Worm (Caenorhabditis elegans): Measurements from ENCODE around the gene grl-19.
A peak's percentile ranks its signal among the peaks of the same experiment; 100 is the strongest.

The grl-19 gene

ce11 chrIV:252454-252853, at the start of gene grl-19:
Gene grl-19, minus strand, starts transcription at chrIV:252554.
- TF ChIP-seq pqm-1 (tag; optimal IDR thresholded peaks at IDR 0.05) (no peak), mml-1 (tag; optimal IDR thresholded peaks at IDR 0.05) (no peak), sea-2 (GFP tag; optimal IDR thresholded peaks at IDR 0.05) (no peak), ama-1 (optimal IDR thresholded peaks at IDR 0.05) (no peak), ceh-9 (tag; optimal IDR thresholded peaks at IDR 0.05) (no peak), elt-1 (tag; optimal IDR thresholded peaks at IDR 0.05) (no peak), unc-62 (GFP tag; optimal IDR thresholded peaks at IDR 0.05) (no peak), snpc-4 (tag; optimal IDR thresholded peaks at IDR 0.05) (no peak), eor-1 (tag; optimal IDR thresholded peaks at IDR 0.05) (no peak), nhr-28 (tag; optimal IDR thresholded peaks at IDR 0.05) (no peak), nhr-77 (tag; optimal IDR thresholded peaks at IDR 0.05) (no peak), ceh-28 (tag; optimal IDR thresholded peaks at IDR 0.05) (no peak), nhr-237 (tag; optimal IDR thresholded peaks at IDR 0.05) (no peak), nhr-76 (tag; optimal IDR thresholded peaks at IDR 0.05) (no peak), fkh-10 (GFP tag; optimal IDR thresholded peaks at IDR 0.05) (no peak), fkh-2 (tag; optimal IDR thresholded peaks at IDR 0.05) (no peak), lsy-12 (tag; optimal IDR thresholded peaks at IDR 0.05) (no peak)

- TF ChIP-seq nhr-67 (tag; optimal IDR thresholded peaks at IDR 0.05) (no peak), R02D3.7 (tag; optimal IDR thresholded peaks at IDR 0.05) (no peak), nhr-77 (tag; optimal IDR thresholded peaks at IDR 0.05) (no peak), sea-2 (GFP tag; optimal IDR thresholded peaks at IDR 0.05) (no peak), nhr-23 (tag; optimal IDR thresholded peaks at IDR 0.05) (no peak), egl-5 (tag; optimal IDR thresholded peaks at IDR 0.05) (no peak), lsy-12 (tag; optimal IDR thresholded peaks at IDR 0.05) (no peak), pqm-1 (tag; optimal IDR thresholded peaks at IDR 0.05) (no peak), lin-15B (tag; optimal IDR thresholded peaks at IDR 0.05) (no peak), ceh-28 (tag; optimal IDR thresholded peaks at IDR 0.05) (no peak)
Observed at ce11 chrIV:300307-300706, 48.0 kb upstream of the grl-19 start.

DNA sequence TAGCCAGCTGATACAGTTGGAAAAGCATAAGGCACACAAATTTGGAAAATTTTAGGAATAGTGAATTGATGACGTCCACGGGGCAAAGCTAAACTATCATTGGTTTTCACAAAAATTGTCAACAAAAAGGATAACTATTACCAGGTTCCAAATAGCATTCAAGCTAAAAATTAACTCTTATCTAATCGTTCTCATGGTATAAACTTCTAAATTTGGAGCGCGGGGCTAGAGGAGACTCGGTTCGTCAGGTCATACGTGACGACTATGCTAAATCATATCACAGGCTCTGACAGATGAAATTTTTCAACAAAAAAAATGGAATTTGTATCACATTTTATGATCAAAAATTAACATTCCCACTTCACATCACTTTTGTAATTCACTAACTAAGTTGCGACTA, 46.8 kb upstream of the grl-19 start:
- no peak for TF ChIP-seq ceh-16 (tag; optimal IDR thresholded peaks at IDR 0.05)
- no peak for TF ChIP-seq unc-62 (GFP tag; optimal IDR thresholded peaks at IDR 0.05)
- no peak for TF ChIP-seq fkh-2 (tag; optimal IDR thresholded peaks at IDR 0.05)
- no peak for TF ChIP-seq nhr-237 (tag; optimal IDR thresholded peaks at IDR 0.05)
- TF ChIP-seq fos-1 (tag; optimal IDR thresholded peaks at IDR 0.05) = no peak
- no peak for TF ChIP-seq egl-27 (tag; optimal IDR thresholded peaks at IDR 0.05)
- TF ChIP-seq fkh-10 (GFP tag; optimal IDR thresholded peaks at IDR 0.05) = no peak
- no peak for TF ChIP-seq nhr-77 (tag; optimal IDR thresholded peaks at IDR 0.05)
- no peak for TF ChIP-seq nhr-67 (tag; optimal IDR thresholded peaks at IDR 0.05)
- no peak for TF ChIP-seq skn-1 (tag; optimal IDR thresholded peaks at IDR 0.05)
- no peak for TF ChIP-seq unc-39 (tag; optimal IDR thresholded peaks at IDR 0.05)
- no peak for TF ChIP-seq elt-3 (tag; optimal IDR thresholded peaks at IDR 0.05)
- TF ChIP-seq R02D3.7 (tag; optimal IDR thresholded peaks at IDR 0.05) = no peak
- TF ChIP-seq pha-4 (tag; optimal IDR thresholded peaks at IDR 0.05) = no peak
- no peak for TF ChIP-seq mdl-1 (tag; optimal IDR thresholded peaks at IDR 0.05)

DNA sequence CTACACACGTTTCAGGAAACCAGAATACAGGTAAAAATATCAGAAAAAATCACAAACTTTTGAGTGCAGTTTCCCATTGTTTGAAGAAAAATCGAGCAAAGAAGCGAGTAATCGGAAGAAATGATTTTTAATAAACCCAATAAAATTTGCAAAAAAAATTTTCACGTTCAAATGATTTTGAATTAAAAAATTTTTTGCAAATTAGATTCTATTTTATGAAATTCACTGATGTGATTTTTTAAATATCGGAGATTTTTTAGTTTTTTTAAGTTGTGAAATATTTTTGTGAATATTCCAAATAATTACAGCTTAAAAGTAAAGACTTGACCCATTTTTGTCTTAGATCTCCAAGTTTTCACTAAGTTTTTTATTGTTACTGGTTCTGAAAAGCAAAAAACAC, 45.9 kb upstream of the grl-19 start, which contains the start of gene pnp-1:
Gene pnp-1 (minus strand): TSS at position 101 of the 400 bp plus-strand sequence.
- no peak for TF ChIP-seq ceh-82 (tag; optimal IDR thresholded peaks at IDR 0.05)
- TF ChIP-seq lin-39 (tag; optimal IDR thresholded peaks at IDR 0.05) = no peak
- no peak for TF ChIP-seq fkh-10 (GFP tag; optimal IDR thresholded peaks at IDR 0.05)

DNA sequence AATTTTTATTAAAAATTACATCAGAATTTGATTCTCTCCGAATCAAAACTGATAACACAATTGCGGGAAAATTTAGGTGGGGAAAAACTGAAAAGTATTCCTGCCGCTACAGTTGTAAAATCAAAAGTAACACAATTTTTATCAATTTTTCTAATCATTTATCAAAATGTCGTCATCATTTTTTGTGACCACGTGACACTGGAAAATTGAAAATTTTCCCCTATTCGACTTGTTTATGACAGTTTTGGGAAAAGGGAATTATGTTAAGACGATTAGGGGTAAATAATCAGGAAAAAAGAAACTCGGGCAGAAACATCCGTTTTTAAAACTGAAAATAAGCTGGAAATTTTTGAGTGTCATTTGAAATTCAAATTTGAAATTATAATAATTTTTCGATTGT, 44.5 kb upstream of the grl-19 start:
- no peak for TF ChIP-seq nhr-43 (tag; optimal IDR thresholded peaks at IDR 0.05; ENCODE audit: poor library complexity, severe bottlenecking)
- TF ChIP-seq nhr-77 (tag; optimal IDR thresholded peaks at IDR 0.05) = no peak
- TF ChIP-seq ceh-9 (tag; optimal IDR thresholded peaks at IDR 0.05) = no peak
- no peak for TF ChIP-seq nhr-67 (tag; optimal IDR thresholded peaks at IDR 0.05)
- TF ChIP-seq nhr-12 (tag; optimal IDR thresholded peaks at IDR 0.05) = no peak
- no peak for TF ChIP-seq R02D3.7 (tag; optimal IDR thresholded peaks at IDR 0.05)
- peak; percentile 91 for TF ChIP-seq pqm-1 (tag; optimal IDR thresholded peaks at IDR 0.05)
- TF ChIP-seq nfya-1 (tag; optimal IDR thresholded peaks at IDR 0.05; ENCODE audit: insufficient read depth) = no peak
- no peak for TF ChIP-seq eor-1 (tag; optimal IDR thresholded peaks at IDR 0.05)
- TF ChIP-seq daf-12 (tag; optimal IDR thresholded peaks at IDR 0.05) = no peak
- TF ChIP-seq nhr-28 (tag; optimal IDR thresholded peaks at IDR 0.05) = no peak
- TF ChIP-seq ceh-82 (tag; optimal IDR thresholded peaks at IDR 0.05) = no peak
- TF ChIP-seq pha-4 (tag; optimal IDR thresholded peaks at IDR 0.05) = peak; percentile 21
- TF ChIP-seq ceh-16 (tag; optimal IDR thresholded peaks at IDR 0.05) = no peak
- TF ChIP-seq ZK546.5 (tag; optimal IDR thresholded peaks at IDR 0.05) = no peak
- no peak for TF ChIP-seq nhr-25 (tag; optimal IDR thresholded peaks at IDR 0.05)
- peak; percentile 67 for TF ChIP-seq jun-1 (tag; optimal IDR thresholded peaks at IDR 0.05)
- TF ChIP-seq elt-3 (tag; optimal IDR thresholded peaks at IDR 0.05) = no peak
- no peak for TF ChIP-seq mml-1 (tag; optimal IDR thresholded peaks at IDR 0.05)
- TF ChIP-seq unc-39 (tag; optimal IDR thresholded peaks at IDR 0.05) = no peak
- TF ChIP-seq egl-5 (tag; optimal IDR thresholded peaks at IDR 0.05) = no peak
- TF ChIP-seq nhr-237 (tag; optimal IDR thresholded peaks at IDR 0.05) = no peak
- TF ChIP-seq sea-2 (GFP tag; optimal IDR thresholded peaks at IDR 0.05) = no peak
- TF ChIP-seq elt-1 (tag; optimal IDR thresholded peaks at IDR 0.05) = no peak
- TF ChIP-seq ztf-11 (tag; optimal IDR thresholded peaks at IDR 0.05) = no peak
- no peak for TF ChIP-seq nhr-76 (tag; optimal IDR thresholded peaks at IDR 0.05)
- TF ChIP-seq tbx-2 (tag; optimal IDR thresholded peaks at IDR 0.05) = no peak
- no peak for TF ChIP-seq ztf-4 (tag; optimal IDR thresholded peaks at IDR 0.05)
- no peak for TF ChIP-seq snpc-4 (tag; optimal IDR thresholded peaks at IDR 0.05)
- no peak for TF ChIP-seq fkh-10 (GFP tag; optimal IDR thresholded peaks at IDR 0.05)
- peak; percentile 95 for TF ChIP-seq elt-2 (tag; optimal IDR thresholded peaks at IDR 0.05)
